Worm (Caenorhabditis elegans) whole organism, L3 larva: ENCODE results near the gene nhr-63.

ENCODE experiments used
- R02D3.7 ChIP-seq: fragments of 150-350 bp; optimal IDR thresholded peaks from 2 replicates; lab custom pipeline; 2014; ENCODE audit warnings: missing biosample characterization, missing genetic modification characterization
- ZK546.5 ChIP-seq: sonication (generic microtip); optimal IDR thresholded peaks from 2 replicates; lab custom pipeline; 2017; ENCODE audit warnings: missing biosample characterization, missing genetic modification characterization
- aly-2 ChIP-seq: fragments of 150-350 bp; optimal IDR thresholded peaks from 2 replicates; lab custom pipeline; 2014; ENCODE audit warnings: missing biosample characterization, missing genetic modification characterization
- ama-1 ChIP-seq: fragments of 150-350 bp; optimal IDR thresholded peaks from 2 replicates; lab custom pipeline; 2018
- ceh-28 ChIP-seq: fragments of 150-350 bp; optimal IDR thresholded peaks from 2 replicates; lab custom pipeline; 2014; ENCODE audit warnings: missing biosample characterization, missing genetic modification reagents, missing genetic modification characterization
- daf-12 ChIP-seq: fragments of 150-350 bp; optimal IDR thresholded peaks from 2 replicates; lab custom pipeline; 2014; ENCODE audit warnings: missing biosample characterization, missing genetic modification reagents, missing genetic modification characterization
- egl-27 ChIP-seq: sonication (generic microtip); optimal IDR thresholded peaks from 4 replicates; lab custom pipeline; 2017; ENCODE audit warnings: missing biosample characterization, missing genetic modification reagents, missing genetic modification characterization
- egl-5 ChIP-seq: fragments of 150-350 bp; optimal IDR thresholded peaks from 2 replicates; lab custom pipeline; 2017; ENCODE audit warnings: missing biosample characterization, missing genetic modification reagents, missing genetic modification characterization, inconsistent platforms
- elt-1 ChIP-seq: fragments of 150-350 bp; optimal IDR thresholded peaks from 2 replicates; lab custom pipeline; 2014; ENCODE audit warnings: missing biosample characterization, missing genetic modification characterization
- elt-3 ChIP-seq, 3 experiments: fragments of 150-350 bp in 1 of 3; sonication (generic microtip) in 2 of 3; optimal IDR thresholded peaks; 2 replicates in 2 of 3; 4 replicates in 1 of 3; lab custom pipeline; 2014 to 2017; ENCODE audit warnings: missing biosample characterization in 3 of 3, missing genetic modification characterization in 3 of 3
- fkh-10 ChIP-seq: sonication (generic microtip); optimal IDR thresholded peaks from 2 replicates; lab custom pipeline; 2017; ENCODE audit warnings: missing biosample characterization, missing genetic modification reagents, missing genetic modification characterization
- fkh-2 ChIP-seq: fragments of 150-350 bp; optimal IDR thresholded peaks from 2 replicates; lab custom pipeline; 2014; ENCODE audit warnings: missing biosample characterization, missing genetic modification reagents, missing genetic modification characterization
- fos-1 ChIP-seq: fragments of 150-350 bp; optimal IDR thresholded peaks from 2 replicates; lab custom pipeline; 2014; ENCODE audit warnings: missing biosample characterization, missing genetic modification characterization
- hmg-11 ChIP-seq: sonication (generic microtip); optimal IDR thresholded peaks from 2 replicates; lab custom pipeline; 2016; ENCODE audit warnings: missing genetic modification characterization, missing compliant biosample characterization
- jun-1 ChIP-seq: fragments of 150-350 bp; optimal IDR thresholded peaks from 2 replicates; lab custom pipeline; 2014; ENCODE audit warnings: missing biosample characterization, missing genetic modification reagents, missing genetic modification characterization
- lin-39 ChIP-seq: fragments of 150-350 bp; optimal IDR thresholded peaks from 2 replicates; lab custom pipeline; 2018; ENCODE audit warnings: missing biosample characterization, missing genetic modification reagents, missing genetic modification characterization
- lsy-12 ChIP-seq: sonication (generic microtip); optimal IDR thresholded peaks from 2 replicates; lab custom pipeline; 2016; ENCODE audit warnings: mild to moderate bottlenecking, missing genetic modification characterization, missing compliant biosample characterization
- mdl-1 ChIP-seq: fragments of 150-350 bp; optimal IDR thresholded peaks from 2 replicates; lab custom pipeline; 2014; ENCODE audit warnings: missing biosample characterization, missing genetic modification characterization
- mml-1 ChIP-seq: fragments of 150-350 bp; sonication (generic microtip); optimal IDR thresholded peaks from 3 replicates; lab custom pipeline; 2014; ENCODE audit warnings: missing biosample characterization, missing genetic modification characterization
- nhr-12 ChIP-seq: fragments of 150-350 bp; optimal IDR thresholded peaks from 2 replicates; lab custom pipeline; 2014; ENCODE audit warnings: missing biosample characterization, missing genetic modification characterization
- nhr-23 ChIP-seq: fragments of 150-350 bp; optimal IDR thresholded peaks from 2 replicates; lab custom pipeline; 2014; ENCODE audit warnings: missing biosample characterization, missing genetic modification reagents, missing genetic modification characterization
- nhr-237 ChIP-seq: fragments of 150-350 bp; optimal IDR thresholded peaks from 2 replicates; lab custom pipeline; 2014; ENCODE audit warnings: missing biosample characterization, missing genetic modification characterization
- nhr-25 ChIP-seq: sonication (generic microtip); optimal IDR thresholded peaks from 2 replicates; lab custom pipeline; 2017; ENCODE audit warnings: missing biosample characterization, missing genetic modification characterization
- nhr-28 ChIP-seq: fragments of 150-350 bp; optimal IDR thresholded peaks from 2 replicates; lab custom pipeline; 2014; ENCODE audit warnings: missing biosample characterization, missing genetic modification characterization
- nhr-43 ChIP-seq: sonication (generic microtip); optimal IDR thresholded peaks from 2 replicates; lab custom pipeline; 2016; ENCODE audit warnings: mild to moderate bottlenecking, missing genetic modification characterization, missing compliant biosample characterization; ENCODE audit not compliant: poor library complexity, severe bottlenecking
- nhr-67 ChIP-seq: fragments of 150-350 bp; optimal IDR thresholded peaks from 2 replicates; lab custom pipeline; 2014; ENCODE audit warnings: missing biosample characterization, missing genetic modification characterization
- nhr-77 ChIP-seq: fragments of 150-350 bp; optimal IDR thresholded peaks from 2 replicates; lab custom pipeline; 2014; ENCODE audit warnings: missing biosample characterization, missing genetic modification characterization
- pha-4 ChIP-seq: fragments of 150-350 bp; optimal IDR thresholded peaks from 2 replicates; lab custom pipeline; 2014; ENCODE audit warnings: missing biosample characterization, missing genetic modification reagents, missing genetic modification characterization
- skn-1 ChIP-seq: fragments of 150-350 bp; optimal IDR thresholded peaks from 2 replicates; lab custom pipeline; 2014; ENCODE audit warnings: missing biosample characterization, missing genetic modification characterization
- snpc-4 ChIP-seq: fragments of 150-350 bp; optimal IDR thresholded peaks from 2 replicates; lab custom pipeline; 2014; ENCODE audit warnings: missing biosample characterization, missing genetic modification characterization
- unc-62 ChIP-seq: fragments of 150-350 bp; sonication (generic microtip); optimal IDR thresholded peaks from 4 replicates; lab custom pipeline; 2014; ENCODE audit warnings: missing biosample characterization, missing genetic modification reagents, missing genetic modification characterization
- ztf-11 ChIP-seq: fragments of 150-350 bp; optimal IDR thresholded peaks from 2 replicates; lab custom pipeline; 2014; ENCODE audit warnings: missing biosample characterization, missing genetic modification characterization
- ztf-4 ChIP-seq: fragments of 150-350 bp; optimal IDR thresholded peaks from 2 replicates; lab custom pipeline; 2014; ENCODE audit warnings: missing biosample characterization, missing genetic modification characterization

nhr-63 gene

ce11 chrV:16016977-16017376 lies 14.6 kb downstream of the nhr-63 start:
- TF ChIP-seq daf-12 (tag; lab: Kevin White, UChicago) (no peak), nhr-67 (no peak)

DNA sequence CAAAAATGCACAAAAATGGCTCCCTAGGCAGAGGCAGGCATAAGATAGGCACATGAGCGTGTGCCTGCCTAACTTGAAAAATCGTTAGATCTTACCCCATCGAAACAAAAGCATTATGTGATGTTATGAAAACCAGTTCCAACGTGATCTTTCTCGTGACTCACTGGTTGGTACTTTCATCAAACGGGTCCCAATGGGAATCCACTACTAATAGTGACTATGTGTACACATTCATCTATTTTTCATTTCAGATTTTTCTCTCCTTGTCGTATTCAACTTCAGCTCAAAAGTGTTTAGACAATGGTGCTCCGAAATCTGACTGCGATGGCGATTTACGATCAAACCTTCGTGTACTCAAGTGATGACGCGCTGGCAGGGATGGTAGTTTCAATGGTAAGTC lies 15.3 kb downstream of the nhr-63 start, which contains the start of gene srx-43:
TSS of gene srx-43 (plus strand) at position 301 of the 400 bp plus-strand sequence.
- TF ChIP-seq ztf-11 (tag; lab: Kevin White, UChicago) (no peak), ama-1 (lab: Kevin White, UChicago) (no peak), nhr-77 (tag; lab: Kevin White, UChicago) (no peak), egl-5 (tag; lab: Kevin White, UChicago) (no peak), ZK546.5 (tag; lab: Kevin White, UChicago) (no peak), nhr-28 (tag; lab: Kevin White, UChicago) (no peak), ceh-28 (no peak)

ce11 chrV:16020042-16020441 lies 17.7 kb downstream of the nhr-63 start, which contains the start of gene srx-44:
TSS of gene srx-44 (plus strand) at chrV:16020342.
- no peak for TF ChIP-seq fos-1 (tag; lab: Kevin White, UChicago)
- no peak for TF ChIP-seq elt-3 (tag; optimal IDR thresholded peaks at IDR 0.05; lab: Kevin White, UChicago)
- no peak for TF ChIP-seq aly-2 (tag; lab: Kevin White, UChicago)
- no peak for TF ChIP-seq R02D3.7 (tag; lab: Kevin White, UChicago)
- TF ChIP-seq ceh-28 = no peak
- no peak for TF ChIP-seq nhr-67
- TF ChIP-seq egl-5 (tag; lab: Kevin White, UChicago) = no peak
- no peak for TF ChIP-seq pha-4 (tag; lab: Kevin White, UChicago)
- no peak for TF ChIP-seq mml-1 (tag; lab: Kevin White, UChicago)
- no peak for TF ChIP-seq nhr-25 (tag; lab: Kevin White, UChicago)
- no peak for TF ChIP-seq ztf-11 (tag; lab: Kevin White, UChicago)
- no peak for TF ChIP-seq ZK546.5 (tag; lab: Kevin White, UChicago)
- no peak for TF ChIP-seq daf-12 (tag; lab: Kevin White, UChicago)
- TF ChIP-seq fkh-10 (GFP tag; lab: Kevin White, UChicago) = no peak
- no peak for TF ChIP-seq ama-1 (lab: Kevin White, UChicago)
- no peak for TF ChIP-seq nhr-77 (tag; lab: Kevin White, UChicago)
- TF ChIP-seq nhr-237 (tag; lab: Kevin White, UChicago) = no peak
- no peak for TF ChIP-seq lsy-12 (tag; lab: Kevin White, UChicago)
- no peak for TF ChIP-seq fkh-2 (tag; lab: Kevin White, UChicago)

DNA sequence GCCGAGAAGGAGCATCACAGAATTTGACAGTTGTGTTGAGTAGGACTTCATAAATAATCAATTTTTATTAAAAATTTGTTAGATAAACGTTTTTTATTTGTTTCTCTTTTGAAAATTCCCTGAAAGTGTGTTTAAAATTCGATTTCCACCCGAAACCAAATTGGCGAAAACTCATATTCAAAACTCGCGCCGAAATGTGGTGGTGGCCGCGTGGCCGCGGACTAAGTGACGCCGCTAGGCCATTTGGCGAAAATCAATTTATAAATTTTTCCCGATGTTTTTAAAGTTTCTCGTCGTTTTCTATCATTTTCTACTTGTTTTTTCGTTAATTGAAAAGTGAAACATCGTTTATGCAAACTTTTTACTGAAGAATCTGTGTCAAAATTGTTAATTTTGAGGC lies 20.2 kb downstream of the nhr-63 start:
- TF ChIP-seq nhr-43 (tag; lab: Kevin White, UChicago) (peak; percentile 57), lin-39 (tag; lab: Kevin White, UChicago) (peak; percentile 0), nhr-12 (no peak), nhr-23 (tag; lab: Kevin White, UChicago) (peak; percentile 6)

ce11 chrV:16023051-16023450 lies 20.7 kb downstream of the nhr-63 start, which contains the start of gene cwc-15:
TSS of gene cwc-15 (plus strand) at chrV:16023351.
- TF ChIP-seq ceh-28 = no peak
- no peak for TF ChIP-seq ztf-11 (tag; lab: Kevin White, UChicago)
- no peak for TF ChIP-seq ztf-4
- TF ChIP-seq fkh-10 (GFP tag; lab: Kevin White, UChicago) = no peak
- no peak for TF ChIP-seq elt-1 (tag; lab: Kevin White, UChicago)
- no peak for TF ChIP-seq nhr-77 (tag; lab: Kevin White, UChicago)
- no peak for TF ChIP-seq egl-27 (tag; lab: Kevin White, UChicago)
- TF ChIP-seq nhr-67 = no peak
- no peak for TF ChIP-seq skn-1 (tag; lab: Kevin White, UChicago)
- TF ChIP-seq nhr-28 (tag; lab: Kevin White, UChicago) = no peak
- TF ChIP-seq fkh-2 (tag; lab: Kevin White, UChicago) = no peak
- TF ChIP-seq unc-62 (GFP tag; lab: Kevin White, UChicago) = no peak
- TF ChIP-seq nhr-237 (tag; lab: Kevin White, UChicago) = no peak
- TF ChIP-seq mml-1 (tag; lab: Kevin White, UChicago) = no peak
- no peak for TF ChIP-seq fos-1 (tag; lab: Kevin White, UChicago)
- TF ChIP-seq ama-1 (lab: Kevin White, UChicago) = no peak

- TF ChIP-seq fkh-2 (tag; lab: Kevin White, UChicago) = no peak
- no peak for TF ChIP-seq pha-4 (tag; lab: Kevin White, UChicago)
- TF ChIP-seq nhr-77 (tag; lab: Kevin White, UChicago) = no peak
- no peak for TF ChIP-seq lsy-12 (tag; lab: Kevin White, UChicago)
- TF ChIP-seq jun-1 (tag; lab: Kevin White, UChicago) = no peak
- no peak for TF ChIP-seq snpc-4
- no peak for TF ChIP-seq nhr-237 (tag; lab: Kevin White, UChicago)
- TF ChIP-seq mdl-1 (tag; lab: Kevin White, UChicago) = no peak
- TF ChIP-seq lin-39 (tag; lab: Kevin White, UChicago) = no peak
- TF ChIP-seq hmg-11 = no peak
- no peak for TF ChIP-seq ztf-4
- no peak for TF ChIP-seq fos-1 (tag; lab: Kevin White, UChicago)
- TF ChIP-seq, all 47 proteins: peak for 0
Measured at ce11 chrV:16023559-16023958, 21.2 kb downstream of the nhr-63 start.
